Worm (Caenorhabditis elegans) whole organism, L2 larva: ENCODE data around the gene yif-1.

Source experiments
- lin-13 ChIP-seq: fragments of 150-350 bp; optimal IDR thresholded peaks from 2 replicates; lab custom pipeline; 2014; ENCODE audit warnings: missing biosample characterization, missing genetic modification reagents, missing genetic modification characterization
- lsy-2 ChIP-seq, 2 experiments: fragments of 150-350 bp in 1 of 2; sonication (generic microtip) in 1 of 2; optimal IDR thresholded peaks; 2 replicates each; lab custom pipeline; 2014 to 2017; ENCODE audit warnings: missing biosample characterization in 2 of 2, missing genetic modification characterization in 2 of 2
- nhr-11 ChIP-seq: fragments of 150-350 bp; optimal IDR thresholded peaks from 2 replicates; lab custom pipeline; 2014; ENCODE audit warnings: missing biosample characterization, missing genetic modification characterization
- nhr-77 ChIP-seq: fragments of 150-350 bp; optimal IDR thresholded peaks from 2 replicates; lab custom pipeline; 2014; ENCODE audit warnings: missing biosample characterization, missing genetic modification characterization
- skn-1 ChIP-seq: sonication (generic microtip); optimal IDR thresholded peaks from 2 replicates; lab custom pipeline; 2017; ENCODE audit warnings: missing biosample characterization, missing genetic modification characterization
- unc-39 ChIP-seq: fragments of 150-350 bp; optimal IDR thresholded peaks from 2 replicates; lab custom pipeline; 2014; ENCODE audit warnings: missing biosample characterization, missing genetic modification characterization

DNA sequence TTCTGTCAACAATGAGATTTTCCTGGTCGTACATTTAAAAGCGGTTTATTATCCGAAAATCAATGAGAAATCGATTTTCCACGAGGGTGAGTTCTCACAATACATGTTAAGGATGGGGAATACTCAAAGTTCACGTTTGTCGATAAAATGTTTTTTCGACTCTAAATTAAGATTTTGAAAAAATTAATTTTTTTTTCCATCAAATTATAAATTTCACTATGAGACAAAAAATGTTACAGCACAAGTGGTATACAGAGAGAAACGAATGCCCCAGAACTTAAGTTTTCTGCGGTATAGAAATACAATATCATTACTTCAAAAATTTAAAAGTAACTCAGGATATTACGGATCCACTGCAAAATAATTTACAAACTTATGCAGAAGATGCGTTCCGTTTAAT lies 23.5 kb upstream of the yif-1 start, which contains the start of gene R04B5.1:
- TF ChIP-seq lsy-2 (tag; optimal IDR thresholded peaks at IDR 0.05; lab: Kevin White, UChicago) = no peak
- TF ChIP-seq unc-39 (tag; lab: Kevin White, UChicago) = no peak
- TF ChIP-seq lin-13 = no peak
- no peak for TF ChIP-seq skn-1 (tag; lab: Kevin White, UChicago)
- TF ChIP-seq nhr-77 (tag; lab: Kevin White, UChicago) = no peak
- TF ChIP-seq nhr-11 (tag; lab: Kevin White, UChicago) = no peak
